Worm (Caenorhabditis elegans): Measurements from ENCODE around the gene Y43F8B.29.

ce11 chrV:19540916-19541315, 49.5 kb downstream of the Y43F8B.29 start:
- TF ChIP-seq lin-39 (tag; optimal IDR thresholded peaks at IDR 0.05) (no peak), elt-1 (tag; optimal IDR thresholded peaks at IDR 0.05) (no peak), pha-4 (tag; optimal IDR thresholded peaks at IDR 0.05) (no peak), unc-62 (GFP tag; optimal IDR thresholded peaks at IDR 0.05) (no peak), ama-1 (optimal IDR thresholded peaks at IDR 0.05) (no peak), aly-2 (tag; optimal IDR thresholded peaks at IDR 0.05) (no peak), snpc-4 (tag; optimal IDR thresholded peaks at IDR 0.05) (no peak), ztf-11 (tag; optimal IDR thresholded peaks at IDR 0.05) (no peak), R02D3.7 (tag; optimal IDR thresholded peaks at IDR 0.05) (no peak), nhr-237 (tag; optimal IDR thresholded peaks at IDR 0.05) (no peak)
